Worm (Caenorhabditis elegans) whole organism, early embryonic: ENCODE measurements around the gene srx-26.

Source experiments
- B0310.2 ChIP-seq: sonication (generic microtip); optimal IDR thresholded peaks from 2 replicates; lab custom pipeline; 2016; ENCODE audit warnings: mild to moderate bottlenecking, missing genetic modification characterization, missing compliant biosample characterization
- F13C5.2 ChIP-seq: sonication (generic microtip); optimal IDR thresholded peaks from 2 replicates; lab custom pipeline; 2017; ENCODE audit warnings: mild to moderate bottlenecking, missing genetic modification characterization, inconsistent platforms, missing compliant biosample characterization
- aly-1 ChIP-seq: sonication (generic microtip); optimal IDR thresholded peaks from 2 replicates; lab custom pipeline; 2016; ENCODE audit warnings: missing genetic modification characterization, missing compliant biosample characterization
- ama-1 ChIP-seq: fragments of 150-350 bp; optimal IDR thresholded peaks from 2 replicates; lab custom pipeline; 2014
- ceh-13 ChIP-seq: fragments of 200-800 bp; sonication (Bioruptor generic); optimal IDR thresholded peaks from 2 replicates; lab custom pipeline; 2018; ENCODE audit warnings: mild to moderate bottlenecking, missing genetic modification characterization, missing compliant biosample characterization
- ceh-36 ChIP-seq: sonication (generic microtip); optimal IDR thresholded peaks from 2 replicates; lab custom pipeline; 2016; ENCODE audit warnings: missing genetic modification characterization, inconsistent platforms, missing compliant biosample characterization
- ets-7 ChIP-seq: sonication (generic microtip); optimal IDR thresholded peaks from 2 replicates; lab custom pipeline; 2016; ENCODE audit warnings: missing genotype, missing genetic modification characterization, missing compliant biosample characterization
- flt-1 ChIP-seq: fragments of 200-800 bp; sonication (Bioruptor generic); IDR thresholded peaks from 2 replicates; pipeline ENCODE4 v1.3.6; 2022; ENCODE audit warnings: missing genetic modification characterization, missing compliant biosample characterization
- hmbx-1 ChIP-seq: sonication (generic microtip); optimal IDR thresholded peaks from 2 replicates; lab custom pipeline; 2016; ENCODE audit warnings: mild to moderate bottlenecking, missing genetic modification characterization, missing compliant biosample characterization
- hmg-4 ChIP-seq: fragments of 200-800 bp; sonication (Bioruptor generic); optimal IDR thresholded peaks from 2 replicates; lab custom pipeline; 2018; ENCODE audit warnings: mild to moderate bottlenecking, missing genetic modification characterization, missing compliant biosample characterization
- hnd-1 ChIP-seq: sonication (generic microtip); optimal IDR thresholded peaks from 2 replicates; lab custom pipeline; 2016; ENCODE audit warnings: missing genetic modification characterization, missing compliant biosample characterization
- pes-1 ChIP-seq: fragments of 200-800 bp; sonication (Bioruptor generic); IDR thresholded peaks from 2 replicates; pipeline ENCODE4 v1.3.6; 2022; ENCODE audit warnings: missing genetic modification reagents, missing genetic modification characterization, missing compliant biosample characterization
- scrt-1 ChIP-seq: fragments of 200-800 bp; sonication (Bioruptor generic); IDR thresholded peaks from 2 replicates; pipeline ENCODE4 v1.3.6; 2022; ENCODE audit warnings: missing genetic modification characterization, missing compliant biosample characterization
- sea-1 ChIP-seq: fragments of 200-800 bp; sonication (Bioruptor generic); conservative IDR thresholded peaks from 2 replicates; pipeline ENCODE4 v1.3.6; 2022; ENCODE audit warnings: missing genetic modification characterization, missing compliant biosample characterization
- tbx-11 ChIP-seq: fragments of 200-800 bp; sonication (Bioruptor generic); IDR thresholded peaks from 2 replicates; pipeline ENCODE4 v1.3.6; 2022; ENCODE audit warnings: missing genetic modification characterization, missing compliant biosample characterization
- tbx-37 ChIP-seq: fragments of 200-800 bp; sonication (Bioruptor generic); conservative IDR thresholded peaks from 2 replicates; pipeline ENCODE4 v1.3.6; 2022; ENCODE audit warnings: missing genetic modification reagents, missing genetic modification characterization, missing compliant biosample characterization
- tra-4 ChIP-seq: sonication (generic microtip); optimal IDR thresholded peaks from 2 replicates; lab custom pipeline; 2017; ENCODE audit warnings: missing genetic modification characterization, missing compliant biosample characterization

srx-26 gene

ce11 chrV:2771560-2771959, 18.7 kb upstream of the srx-26 start, which contains the start of gene srh-56:
Gene srh-56, plus strand, starts transcription at chrV:2771860.
- no peak for TF ChIP-seq tbx-37 (GFP tag; lab: Robert Waterston, UW)
- TF ChIP-seq sea-1 (GFP tag; lab: Robert Waterston, UW), result no peak
- TF ChIP-seq ceh-36 (tag; lab: Kevin White, UChicago), result no peak
- TF ChIP-seq tra-4 (tag; lab: Kevin White, UChicago), result no peak
- TF ChIP-seq ets-7, result no peak
- no peak for TF ChIP-seq hmbx-1 (tag; lab: Kevin White, UChicago)
- no peak for TF ChIP-seq ama-1 (lab: Kevin White, UChicago)

DNA sequence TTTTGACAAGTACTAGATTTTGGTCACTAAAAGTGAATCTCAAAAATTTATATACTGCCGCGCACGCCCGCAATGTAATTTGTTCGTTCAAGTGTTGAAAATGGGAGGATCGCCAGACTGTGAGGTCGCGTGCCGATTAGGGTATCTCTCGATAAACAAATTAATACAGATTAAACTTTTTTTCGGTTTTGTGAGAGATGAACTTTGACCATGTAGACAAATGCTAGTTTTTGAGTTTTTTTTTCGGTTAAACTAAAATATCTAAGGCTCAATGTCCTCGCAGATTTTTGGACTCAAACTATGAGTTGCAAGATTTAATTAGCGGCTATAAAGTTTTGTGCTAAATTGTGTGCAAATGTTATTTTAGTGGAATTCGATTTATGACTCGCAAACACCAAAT, 16.8 kb upstream of the srx-26 start, which contains the start of gene dhs-15:
Gene dhs-15 (minus strand): TSS at position 101 of the 400 bp plus-strand sequence.
- TF ChIP-seq flt-1 (GFP tag; lab: Robert Waterston, UW) (no peak), ets-7 (no peak), hmbx-1 (tag; lab: Kevin White, UChicago) (no peak), hnd-1 (tag; lab: Kevin White, UChicago) (no peak), pes-1 (no peak)

ce11 chrV:2767465-2767864, 14.6 kb upstream of the srx-26 start, which contains the start of gene R05D8.9:
Gene R05D8.9, minus strand, starts transcription at chrV:2767565.
- TF ChIP-seq scrt-1 (GFP tag; lab: Robert Waterston, UW) (no peak), flt-1 (GFP tag; lab: Robert Waterston, UW) (no peak), pes-1 (no peak), sea-1 (GFP tag; lab: Robert Waterston, UW) (no peak), tbx-11 (GFP tag; lab: Robert Waterston, UW) (no peak), aly-1 (tag; lab: Kevin White, UChicago) (no peak), hmbx-1 (tag; lab: Kevin White, UChicago) (no peak), hmg-4 (no peak), hnd-1 (tag; lab: Kevin White, UChicago) (no peak), B0310.2 (tag; lab: Kevin White, UChicago) (no peak), ceh-13 (GFP tag; lab: Kevin White, UChicago) (no peak), tra-4 (tag; lab: Kevin White, UChicago) (no peak), tbx-37 (GFP tag; lab: Robert Waterston, UW) (no peak), ceh-36 (tag; lab: Kevin White, UChicago) (no peak)

DNA sequence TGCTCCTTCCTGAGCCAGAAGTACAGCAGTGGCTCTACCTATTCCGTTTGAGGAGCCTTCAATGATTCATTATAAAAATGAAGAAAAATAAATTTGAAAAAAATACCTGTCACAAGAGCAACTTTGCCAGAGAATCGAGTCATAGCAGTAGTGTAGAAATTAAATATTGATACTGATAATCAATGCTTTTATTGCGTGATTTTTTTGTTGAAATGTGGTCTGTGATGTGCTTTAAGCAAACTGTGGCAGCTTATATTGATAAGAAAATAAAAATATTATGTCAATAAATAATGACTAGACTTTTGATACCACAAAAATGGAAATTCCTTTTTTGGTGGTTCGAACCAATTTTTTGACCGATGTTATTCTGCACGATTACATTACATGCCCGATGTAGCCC, 12.1 kb upstream of the srx-26 start, which contains the start of gene dhs-14:
Gene dhs-14 (minus strand): TSS at position 149 of the 400 bp plus-strand sequence.
- no peak for TF ChIP-seq sea-1 (GFP tag; lab: Robert Waterston, UW)
- no peak for TF ChIP-seq flt-1 (GFP tag; lab: Robert Waterston, UW)
- no peak for TF ChIP-seq hmbx-1 (tag; lab: Kevin White, UChicago)
- no peak for TF ChIP-seq tbx-11 (GFP tag; lab: Robert Waterston, UW)
- TF ChIP-seq scrt-1 (GFP tag; lab: Robert Waterston, UW), result no peak
- TF ChIP-seq hnd-1 (tag; lab: Kevin White, UChicago), result no peak
- no peak for TF ChIP-seq hmg-4
- TF ChIP-seq F13C5.2, result no peak
- TF ChIP-seq ama-1 (lab: Kevin White, UChicago), result no peak
- no peak for TF ChIP-seq ceh-36 (tag; lab: Kevin White, UChicago)
- TF ChIP-seq tra-4 (tag; lab: Kevin White, UChicago), result no peak
- no peak for TF ChIP-seq B0310.2 (tag; lab: Kevin White, UChicago)
- no peak for TF ChIP-seq ets-7
- TF ChIP-seq aly-1 (tag; lab: Kevin White, UChicago), result no peak
- TF ChIP-seq tbx-37 (GFP tag; lab: Robert Waterston, UW), result no peak
- no peak for TF ChIP-seq ceh-13 (GFP tag; lab: Kevin White, UChicago)
- TF ChIP-seq pes-1, result no peak

- TF ChIP-seq pes-1, result no peak
- no peak for TF ChIP-seq F13C5.2
- no peak for TF ChIP-seq tbx-37 (GFP tag; lab: Robert Waterston, UW)
- TF ChIP-seq ets-7, result no peak
- no peak for TF ChIP-seq hmg-4
- no peak for TF ChIP-seq flt-1 (GFP tag; lab: Robert Waterston, UW)
- no peak for TF ChIP-seq tbx-11 (GFP tag; lab: Robert Waterston, UW)
- no peak for TF ChIP-seq aly-1 (tag; lab: Kevin White, UChicago)
- TF ChIP-seq hmbx-1 (tag; lab: Kevin White, UChicago), result no peak
- no peak for TF ChIP-seq B0310.2 (tag; lab: Kevin White, UChicago)
- no peak for TF ChIP-seq tra-4 (tag; lab: Kevin White, UChicago)
- no peak for TF ChIP-seq ama-1 (lab: Kevin White, UChicago)
- no peak for TF ChIP-seq scrt-1 (GFP tag; lab: Robert Waterston, UW)
- no peak for TF ChIP-seq sea-1 (GFP tag; lab: Robert Waterston, UW)
- TF ChIP-seq ceh-36 (tag; lab: Kevin White, UChicago), result no peak
- TF ChIP-seq hnd-1 (tag; lab: Kevin White, UChicago), result no peak
Observed at ce11 chrV:2763105-2763504, 10.2 kb upstream of the srx-26 start, which contains the start of gene R05D8.7. Gene R05D8.7, minus strand, starts transcription at chrV:2763208.

DNA sequence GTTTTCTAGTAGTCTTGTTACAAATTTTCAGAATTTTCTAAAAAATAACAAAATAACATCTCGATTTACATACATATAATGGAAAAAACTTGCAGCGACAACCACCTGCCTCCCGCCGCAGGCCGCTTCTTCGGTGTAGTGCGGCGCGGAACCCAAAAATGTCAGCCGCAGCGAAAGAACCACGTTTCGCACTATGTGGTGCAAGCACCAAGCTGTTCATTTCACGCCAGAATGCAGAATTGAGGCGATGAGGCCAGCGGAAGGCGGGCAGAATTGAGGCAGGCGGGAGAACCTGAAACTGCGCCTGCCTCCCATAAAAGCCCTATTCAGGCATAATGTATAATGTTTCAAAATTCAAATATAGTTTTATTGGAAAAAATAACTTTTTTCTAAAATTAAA, 8.6 kb upstream of the srx-26 start:
- TF ChIP-seq ceh-36 (tag; lab: Kevin White, UChicago) (no peak), tbx-11 (GFP tag; lab: Robert Waterston, UW) (0 out of 2 replicates have a peak, but pooled peaks have one; percentile 35)

ce11 chrV:2759456-2759855, 6.5 kb upstream of the srx-26 start, which contains the start of gene srg-58:
Gene srg-58, minus strand, starts transcription at chrV:2759556.
- TF ChIP-seq ama-1 (lab: Kevin White, UChicago) (no peak), ceh-36 (tag; lab: Kevin White, UChicago) (no peak), hmbx-1 (tag; lab: Kevin White, UChicago) (no peak), aly-1 (tag; lab: Kevin White, UChicago) (no peak), pes-1 (no peak), scrt-1 (GFP tag; lab: Robert Waterston, UW) (no peak), tbx-11 (GFP tag; lab: Robert Waterston, UW) (no peak)
